Worm (Caenorhabditis elegans) whole organism, L2 larva: ENCODE results near the gene mes-4.

Experiments used
- R02D3.7 ChIP-seq: fragments of 150-350 bp; optimal IDR thresholded peaks from 2 replicates; lab custom pipeline; 2014; ENCODE audit warnings: missing biosample characterization, missing genetic modification characterization
- egl-27 ChIP-seq: sonication (generic microtip); optimal IDR thresholded peaks from 3 replicates; lab custom pipeline; 2017; ENCODE audit warnings: missing biosample characterization, missing genetic modification reagents, missing genetic modification characterization
- lsy-2 ChIP-seq, 2 experiments: fragments of 150-350 bp in 1 of 2; sonication (generic microtip) in 1 of 2; optimal IDR thresholded peaks; 2 replicates each; lab custom pipeline; 2014 to 2017; ENCODE audit warnings: missing biosample characterization in 2 of 2, missing genetic modification characterization in 2 of 2
- nhr-25 ChIP-seq: fragments of 150-350 bp; sonication (generic microtip); optimal IDR thresholded peaks from 3 replicates; lab custom pipeline; 2014; ENCODE audit warnings: missing biosample characterization, missing genetic modification characterization
- unc-39 ChIP-seq: fragments of 150-350 bp; optimal IDR thresholded peaks from 2 replicates; lab custom pipeline; 2014; ENCODE audit warnings: missing biosample characterization, missing genetic modification characterization

DNA sequence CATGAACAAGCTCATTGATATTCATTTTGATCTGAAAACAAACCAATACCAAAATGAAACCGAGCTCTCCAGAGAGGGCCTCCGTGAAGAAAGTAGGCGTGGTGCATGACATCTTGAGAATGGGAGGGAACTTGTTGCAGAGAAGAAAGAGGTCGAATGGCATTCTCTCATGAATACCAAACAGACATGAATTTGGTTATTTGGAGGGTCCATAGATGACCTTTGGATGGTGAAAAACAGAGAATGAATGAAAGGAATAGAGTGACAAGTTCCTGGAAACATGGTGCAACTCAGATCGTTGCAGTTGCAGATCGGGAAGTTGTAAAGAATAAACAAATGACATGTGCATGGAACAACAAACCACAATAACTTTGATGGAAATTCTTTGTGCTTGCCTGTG is 39.0 kb upstream of the mes-4 start, which contains the start of gene T10G3.8:
- TF ChIP-seq egl-27 (tag; lab: Kevin White, UChicago) (no peak), unc-39 (tag; lab: Kevin White, UChicago) (no peak), lsy-2 (tag; optimal IDR thresholded peaks at IDR 0.05; lab: Kevin White, UChicago) (no peak), R02D3.7 (tag; lab: Kevin White, UChicago) (no peak), nhr-25 (tag; lab: Kevin White, UChicago) (no peak)
